Fruit fly (Drosophila melanogaster): ENCODE measurements around the gene CG13607.

The CG13607 gene

dm6 chr3R:24108902-24109389 lies 7.2 kb downstream of the CG13607 start, which contains the start of the genes eIF4EHP and CG18428 (continued):
- peak; percentile 94 for TF ChIP-seq Vsx1 (GFP tag; optimal IDR thresholded peaks at IDR 0.05)
- peak; percentile 100 for TF ChIP-seq gcm (GFP tag; optimal IDR thresholded peaks at IDR 0.05)
- peak; percentile 67 for TF ChIP-seq bigmax (GFP tag; optimal IDR thresholded peaks at IDR 0.05)
- TF ChIP-seq CG15073 (GFP tag; optimal IDR thresholded peaks at IDR 0.05): peak; percentile 86
- TF ChIP-seq CG2199 (GFP tag; IDR thresholded peaks at IDR 0.05): no peak
- TF ChIP-seq CG31365 (tag; optimal IDR thresholded peaks at IDR 0.05): peak; percentile 79
- peak; percentile 71 for TF ChIP-seq HmgD (GFP tag; optimal IDR thresholded peaks at IDR 0.05)
- TF ChIP-seq crol (GFP tag; IDR thresholded peaks at IDR 0.05): no peak
- no peak for TF ChIP-seq hbn (GFP tag; IDR thresholded peaks at IDR 0.05; ENCODE audit: partially characterized antibody)
- peak; percentile 27 for TF ChIP-seq da (GFP tag; optimal IDR thresholded peaks at IDR 0.05)
- TF ChIP-seq ERR (GFP tag; optimal IDR thresholded peaks at IDR 0.05): peak; percentile 77
- no peak for TF ChIP-seq stc (GFP tag; IDR thresholded peaks at IDR 0.05)
- peak; percentile 91 for TF ChIP-seq vfl (GFP tag; optimal IDR thresholded peaks at IDR 0.05)
- peak; percentile 97 for TF ChIP-seq CG18764 (GFP tag; optimal IDR thresholded peaks at IDR 0.05)
- peak; percentile 74 for TF ChIP-seq eyg (GFP tag; optimal IDR thresholded peaks at IDR 0.05)
- no peak; the same call in none of the 2 replicates for TF ChIP-seq Awh (GFP tag; IDR thresholded peaks at IDR 0.05)
- peak; percentile 88 for TF ChIP-seq pho (GFP tag; optimal IDR thresholded peaks at IDR 0.05)
- TF ChIP-seq Adf1 (GFP tag; IDR thresholded peaks at IDR 0.05): no peak
- peak; percentile 69 for TF ChIP-seq en (GFP tag; optimal IDR thresholded peaks at IDR 0.05)
- peak; percentile 64 for TF ChIP-seq gcm2 (GFP tag; optimal IDR thresholded peaks at IDR 0.05)
- TF ChIP-seq cato (GFP tag; optimal IDR thresholded peaks at IDR 0.05; ENCODE audit: borderline replicate concordance): peak; percentile 98
- TF ChIP-seq Fer3 (tag; optimal IDR thresholded peaks at IDR 0.05): peak; percentile 100
- peak in 1 of 2 experiments; percentile 88 for TF ChIP-seq insv (GFP tag; optimal IDR thresholded peaks at IDR 0.05)
- peak; percentile 89; the same call in 1 of the 2 replicates for TF ChIP-seq CkIIα-i1 (GFP tag; IDR thresholded peaks at IDR 0.05)
- TF ChIP-seq Pdp1 (GFP tag; optimal IDR thresholded peaks at IDR 0.05): peak; percentile 85 to 86
- TF ChIP-seq vvl (GFP tag; IDR thresholded peaks at IDR 0.05): no peak
- peak; percentile 21 for TF ChIP-seq gfzf (GFP tag; optimal IDR thresholded peaks at IDR 0.05)
- TF ChIP-seq tx (GFP tag; optimal IDR thresholded peaks at IDR 0.05): peak; percentile 69
- peak; percentile 99 for TF ChIP-seq CG14710 (tag; optimal IDR thresholded peaks at IDR 0.05)
- TF ChIP-seq CG15479 (GFP tag; optimal IDR thresholded peaks at IDR 0.05): peak; percentile 71
- TF ChIP-seq Ptx1 (GFP tag; IDR thresholded peaks at IDR 0.05): no peak
- TF ChIP-seq CG11093 (GFP tag; IDR thresholded peaks at IDR 0.05): peak; percentile 99
- peak; percentile 11 for TF ChIP-seq CG14965 (GFP tag; optimal IDR thresholded peaks at IDR 0.05; ENCODE audit: borderline replicate concordance)
- TF ChIP-seq kni (GFP tag; optimal IDR thresholded peaks at IDR 0.05): peak; percentile 98
- TF ChIP-seq CrebB (tag; optimal IDR thresholded peaks at IDR 0.05): peak; percentile 99
- TF ChIP-seq nerfin-2 (GFP tag; IDR thresholded peaks at IDR 0.05; ENCODE audit: partially characterized antibody): no peak
- TF ChIP-seq corto (GFP tag; optimal IDR thresholded peaks at IDR 0.05): peak; percentile 82
- no peak for TF ChIP-seq CG9932 (GFP tag; IDR thresholded peaks at IDR 0.05)
- TF ChIP-seq Bdp1 (GFP tag; optimal IDR thresholded peaks at IDR 0.05): peak; percentile 87
- TF ChIP-seq CG18011 (GFP tag; optimal IDR thresholded peaks at IDR 0.05): peak; percentile 89
- peak; percentile 99 for TF ChIP-seq CG12942 (GFP tag; optimal IDR thresholded peaks at IDR 0.05)
- no peak for TF ChIP-seq CG6689 (GFP tag; IDR thresholded peaks at IDR 0.05)
- peak; percentile 67 for TF ChIP-seq ab (GFP tag; optimal IDR thresholded peaks at IDR 0.05)
- TF ChIP-seq Mrtf (GFP tag; IDR thresholded peaks at IDR 0.05): no peak; the same call in 1 of the 3 replicates
- TF ChIP-seq Hr39 (optimal IDR thresholded peaks at IDR 0.05): no peak
- peak; percentile 95 for TF ChIP-seq Nf-YC (tag; optimal IDR thresholded peaks at IDR 0.05)
- peak; percentile 97 for TF ChIP-seq Max (GFP tag; optimal IDR thresholded peaks at IDR 0.05)
- peak; percentile 93 for TF ChIP-seq Deaf1 (tag; optimal IDR thresholded peaks at IDR 0.05)
- no peak for TF ChIP-seq CG34224 (GFP tag; IDR thresholded peaks at IDR 0.05; ENCODE audit: partially characterized antibody)
- peak; percentile 97 for TF ChIP-seq CG7271 (tag; optimal IDR thresholded peaks at IDR 0.05)
- TF ChIP-seq Lim3 (GFP tag; IDR thresholded peaks at IDR 0.05): 0 out of 2 replicates have a peak, but pooled peaks have one; percentile 95
